Worm (Caenorhabditis elegans) whole organism, L1 larva: ENCODE data around the gene deg-1.

Experiments used
- C16A3.4 ChIP-seq: fragments of 150-350 bp; optimal IDR thresholded peaks from 2 replicates; lab custom pipeline; 2014; ENCODE audit warnings: missing biosample characterization, missing genetic modification characterization
- C34B4.2 ChIP-seq: sonication (generic microtip); optimal IDR thresholded peaks from 2 replicates; lab custom pipeline; 2017; ENCODE audit warnings: mild to moderate bottlenecking, missing genetic modification characterization, missing compliant biosample characterization
- F16B12.6 ChIP-seq: fragments of 150-350 bp; optimal IDR thresholded peaks from 2 replicates; lab custom pipeline; 2014; ENCODE audit warnings: missing biosample characterization, missing genetic modification characterization
- ama-1 ChIP-seq: fragments of 150-350 bp; optimal IDR thresholded peaks from 2 replicates; lab custom pipeline; 2014
- blmp-1 ChIP-seq: fragments of 150-350 bp; optimal IDR thresholded peaks from 2 replicates; lab custom pipeline; 2014; ENCODE audit warnings: missing biosample characterization, missing genetic modification characterization
- ceh-63 ChIP-seq: fragments of 200-800 bp; sonication (Bioruptor generic); optimal IDR thresholded peaks from 2 replicates; lab custom pipeline; 2018; ENCODE audit warnings: mild to moderate bottlenecking, missing genetic modification characterization, missing compliant biosample characterization
- ceh-82 ChIP-seq, 3 experiments: fragments of 150-350 bp in 1 of 3; sonication (generic microtip) in 2 of 3; optimal IDR thresholded peaks; 2 replicates each; lab custom pipeline; 2014 to 2017; ENCODE audit warnings: missing biosample characterization in 3 of 3, missing genetic modification characterization in 3 of 3
- ceh-88 ChIP-seq: fragments of 200-800 bp; sonication (Bioruptor generic); IDR thresholded peaks from 2 replicates; pipeline ENCODE4 v1.3.6; 2022; ENCODE audit warnings: missing genetic modification characterization, missing compliant biosample characterization
- dpl-1 ChIP-seq, 3 experiments: fragments of 150-350 bp in 2 of 3; sonication (generic microtip) in 1 of 3; optimal IDR thresholded peaks; 2 replicates each; lab custom pipeline; 2014 to 2017; ENCODE audit warnings: missing biosample characterization in 3 of 3, missing genetic modification characterization in 3 of 3, missing genetic modification reagents in 3 of 3
- efl-1 ChIP-seq, 4 experiments: fragments of 150-350 bp; optimal IDR thresholded peaks in 3 of 4; peaks in 1 of 4; 1 replicate in 1 of 4; 2 replicates in 3 of 4; lab custom pipeline; 2014; ENCODE audit warnings: missing biosample characterization in 2 of 4, missing genetic modification characterization in 2 of 4, missing genetic modification reagents in 2 of 4
- efl-3 ChIP-seq: fragments of 200-800 bp; sonication (Bioruptor generic); optimal IDR thresholded peaks from 2 replicates; lab custom pipeline; 2018; ENCODE audit warnings: mild to moderate bottlenecking, missing genetic modification characterization, missing compliant biosample characterization
- egl-13 ChIP-seq: sonication (generic microtip); optimal IDR thresholded peaks from 2 replicates; lab custom pipeline; 2016; ENCODE audit warnings: missing genotype, missing genetic modification reagents, missing genetic modification characterization, missing compliant biosample characterization
- egl-27 ChIP-seq, 2 experiments: fragments of 150-350 bp in 1 of 2; sonication (generic microtip); optimal IDR thresholded peaks; 3 replicates each; lab custom pipeline; 2017 to 2018; ENCODE audit warnings: missing biosample characterization in 2 of 2, missing genetic modification characterization in 2 of 2, missing genetic modification reagents in 2 of 2
- elt-3 ChIP-seq, 6 experiments: fragments of 150-350 bp in 1 of 6; sonication (generic microtip); optimal IDR thresholded peaks; 2 replicates each; lab custom pipeline; 2017 to 2018; ENCODE audit warnings: missing biosample characterization in 6 of 6, missing genetic modification characterization in 6 of 6, inconsistent platforms in 1 of 6
- ets-5 ChIP-seq: fragments of 200-800 bp; sonication (Bioruptor generic); IDR thresholded peaks from 2 replicates; pipeline ENCODE4 v1.3.6; 2022; ENCODE audit warnings: missing genetic modification characterization, missing compliant biosample characterization
- fkh-10 ChIP-seq: sonication (generic microtip); optimal IDR thresholded peaks from 2 replicates; lab custom pipeline; 2017; ENCODE audit warnings: missing biosample characterization, missing genetic modification reagents, missing genetic modification characterization
- fkh-4 ChIP-seq: sonication (generic microtip); optimal IDR thresholded peaks from 2 replicates; lab custom pipeline; 2016; ENCODE audit warnings: missing compliant biosample characterization, missing genetic modification characterization, borderline replicate concordance
- fkh-8 ChIP-seq: sonication (generic microtip); optimal IDR thresholded peaks from 2 replicates; lab custom pipeline; 2016; ENCODE audit warnings: mild to moderate bottlenecking, missing genetic modification characterization, missing compliant biosample characterization
- irx-1 ChIP-seq: sonication (generic microtip); optimal IDR thresholded peaks from 2 replicates; lab custom pipeline; 2016; ENCODE audit warnings: missing genetic modification characterization, missing compliant biosample characterization
- lin-14 ChIP-seq: fragments of 200-800 bp; sonication (Bioruptor generic); optimal IDR thresholded peaks from 2 replicates; lab custom pipeline; 2018; ENCODE audit warnings: mild to moderate bottlenecking, missing genetic modification characterization, moderate library complexity, missing compliant biosample characterization
- lin-15B ChIP-seq: fragments of 150-350 bp; sonication (generic microtip); optimal IDR thresholded peaks from 3 replicates; lab custom pipeline; 2014; ENCODE audit warnings: missing biosample characterization, missing genetic modification characterization
- lin-35 ChIP-seq, 2 experiments: fragments of 150-350 bp; optimal IDR thresholded peaks; 2 replicates each; lab custom pipeline; 2014; ENCODE audit warnings: missing biosample characterization in 2 of 2, missing genetic modification characterization in 2 of 2, missing genetic modification reagents in 2 of 2
- lir-3 ChIP-seq: sonication (generic microtip); optimal IDR thresholded peaks from 2 replicates; lab custom pipeline; 2016; ENCODE audit warnings: mild to moderate bottlenecking, missing genetic modification characterization, moderate library complexity, missing compliant biosample characterization; ENCODE audit not compliant: poor library complexity
- lsy-2 ChIP-seq, 2 experiments: fragments of 150-350 bp; optimal IDR thresholded peaks; 2 replicates each; lab custom pipeline; 2014; ENCODE audit warnings: missing biosample characterization in 2 of 2, missing genetic modification characterization in 2 of 2
- mab-9 ChIP-seq: fragments of 200-800 bp; sonication (Bioruptor generic); IDR thresholded peaks from 2 replicates; pipeline ENCODE4 v1.3.6; 2022; ENCODE audit warnings: missing genetic modification reagents, missing genetic modification characterization, missing compliant biosample characterization
- mdl-1 ChIP-seq, 2 experiments: fragments of 150-350 bp; optimal IDR thresholded peaks; 2 replicates each; lab custom pipeline; 2014 to 2017; ENCODE audit warnings: missing biosample characterization in 2 of 2, missing genetic modification characterization in 2 of 2, inconsistent platforms in 1 of 2
- mef-2 ChIP-seq: fragments of 150-350 bp; optimal IDR thresholded peaks from 2 replicates; lab custom pipeline; 2014; ENCODE audit warnings: missing biosample characterization, missing genetic modification characterization
- mep-1 ChIP-seq: fragments of 150-350 bp; optimal IDR thresholded peaks from 2 replicates; lab custom pipeline; 2014; ENCODE audit warnings: missing biosample characterization, missing genetic modification characterization
- nhr-12 ChIP-seq: sonication (generic microtip); optimal IDR thresholded peaks from 2 replicates; lab custom pipeline; 2017; ENCODE audit warnings: missing biosample characterization, missing genetic modification characterization
- nhr-20 ChIP-seq: sonication (generic microtip); optimal IDR thresholded peaks from 2 replicates; lab custom pipeline; 2016; ENCODE audit warnings: mild to moderate bottlenecking, missing genetic modification characterization, missing compliant biosample characterization
- nhr-237 ChIP-seq: fragments of 150-350 bp; optimal IDR thresholded peaks from 2 replicates; lab custom pipeline; 2014; ENCODE audit warnings: missing biosample characterization, missing genetic modification characterization
- nhr-47 ChIP-seq: sonication (generic microtip); optimal IDR thresholded peaks from 2 replicates; lab custom pipeline; 2016; ENCODE audit warnings: mild to moderate bottlenecking, missing genetic modification characterization, moderate library complexity, missing compliant biosample characterization
- nhr-71 ChIP-seq: sonication (generic microtip); optimal IDR thresholded peaks from 2 replicates; lab custom pipeline; 2016; ENCODE audit warnings: mild to moderate bottlenecking, missing genetic modification characterization, moderate library complexity, missing compliant biosample characterization
- nhr-77 ChIP-seq: fragments of 150-350 bp; optimal IDR thresholded peaks from 2 replicates; lab custom pipeline; 2014; ENCODE audit warnings: missing biosample characterization, missing genetic modification characterization
- nhr-85 ChIP-seq: sonication (generic microtip); peaks from one replicate; lab custom pipeline; 2016; ENCODE audit warnings: missing genetic modification characterization, inconsistent platforms, missing compliant biosample characterization
- pax-3 ChIP-seq: fragments of 200-800 bp; sonication (Bioruptor generic); optimal IDR thresholded peaks from 2 replicates; lab custom pipeline; 2018; ENCODE audit warnings: mild to moderate bottlenecking, missing genetic modification characterization, moderate library complexity, missing compliant biosample characterization
- rnt-1 ChIP-seq: sonication (generic microtip); optimal IDR thresholded peaks from 2 replicates; lab custom pipeline; 2016; ENCODE audit warnings: mild to moderate bottlenecking, missing genetic modification characterization, moderate library complexity, missing compliant biosample characterization
- skn-1 ChIP-seq: fragments of 150-350 bp; optimal IDR thresholded peaks from 2 replicates; lab custom pipeline; 2014; ENCODE audit warnings: missing biosample characterization, missing genetic modification characterization
- snpc-4 ChIP-seq: fragments of 150-350 bp; optimal IDR thresholded peaks from 2 replicates; lab custom pipeline; 2014; ENCODE audit warnings: missing biosample characterization, missing genetic modification characterization
- snu-23 ChIP-seq: sonication (generic microtip); optimal IDR thresholded peaks from 2 replicates; lab custom pipeline; 2016; ENCODE audit warnings: missing genetic modification characterization, missing compliant biosample characterization
- sox-4 ChIP-seq: sonication (generic microtip); optimal IDR thresholded peaks from 2 replicates; lab custom pipeline; 2016; ENCODE audit warnings: missing genetic modification characterization, missing compliant biosample characterization
- swsn-7 ChIP-seq: sonication (generic microtip); optimal IDR thresholded peaks from 2 replicates; lab custom pipeline; 2016; ENCODE audit warnings: missing genetic modification characterization, missing compliant biosample characterization
- tbx-2 ChIP-seq: sonication (generic microtip); optimal IDR thresholded peaks from 2 replicates; lab custom pipeline; 2016; ENCODE audit warnings: missing genetic modification characterization, missing compliant biosample characterization
- unc-130 ChIP-seq: fragments of 150-350 bp; optimal IDR thresholded peaks from 2 replicates; lab custom pipeline; 2017; ENCODE audit warnings: missing biosample characterization, missing genetic modification characterization, inconsistent platforms
- unc-30 ChIP-seq: sonication (generic microtip); optimal IDR thresholded peaks from 2 replicates; lab custom pipeline; 2017; ENCODE audit warnings: missing biosample characterization, missing genetic modification characterization
- unc-86 ChIP-seq: sonication (generic microtip); optimal IDR thresholded peaks from 2 replicates; lab custom pipeline; 2016; ENCODE audit warnings: missing genetic modification characterization, missing compliant biosample characterization
- vab-15 ChIP-seq: sonication (generic microtip); optimal IDR thresholded peaks from 2 replicates; lab custom pipeline; 2017; ENCODE audit warnings: missing genotype, mild to moderate bottlenecking, missing genetic modification characterization, missing compliant biosample characterization
- xbp-1 ChIP-seq: sonication (generic microtip); optimal IDR thresholded peaks from 2 replicates; lab custom pipeline; 2016; ENCODE audit warnings: missing genetic modification characterization, missing compliant biosample characterization
- zip-4 ChIP-seq: fragments of 200-800 bp; sonication (Bioruptor generic); optimal IDR thresholded peaks from 2 replicates; lab custom pipeline; 2018; ENCODE audit warnings: mild to moderate bottlenecking, missing genetic modification characterization, moderate library complexity, missing compliant biosample characterization
- ztf-11 ChIP-seq, 2 experiments: sonication (generic microtip); optimal IDR thresholded peaks; 2 replicates each; lab custom pipeline; 2016 to 2017; ENCODE audit warnings: missing genetic modification characterization in 2 of 2, missing biosample characterization in 1 of 2, missing compliant biosample characterization in 1 of 2

deg-1 gene

ce11 chrX:7787885-7788353 is 35.0 kb downstream of the deg-1 start, which contains the start of gene ZK154.5:
Gene ZK154.5, minus strand, starts transcription at chrX:7787935.
- TF ChIP-seq rnt-1 (tag; lab: Kevin White, UChicago) (peak; percentile 31), dpl-1 (GFP tag; optimal IDR thresholded peaks at IDR 0.05; lab: Kevin White, UChicago) (peak; percentile 11 to 64 (median 45)), efl-3 (GFP tag; lab: Kevin White, UChicago) (no peak), nhr-85 (peak; percentile 36), ceh-82 (tag; optimal IDR thresholded peaks at IDR 0.05; lab: Kevin White, UChicago) (peak in 1 of 3 experiments; percentile 38), mef-2 (tag; lab: Kevin White, UChicago) (no peak), swsn-7 (tag; lab: Kevin White, UChicago) (peak; percentile 49), tbx-2 (tag; lab: Kevin White, UChicago) (peak; percentile 39), irx-1 (tag; lab: Kevin White, UChicago) (no peak), lin-35 (GFP tag; optimal IDR thresholded peaks at IDR 0.05; lab: Kevin White, UChicago) (peak; percentile 58 to 74), C16A3.4 (peak; percentile 30), unc-86 (tag; lab: Kevin White, UChicago) (peak; percentile 26), unc-30 (tag; lab: Kevin White, UChicago) (no peak), skn-1 (tag; lab: Kevin White, UChicago) (peak; percentile 15), nhr-20 (tag; lab: Kevin White, UChicago) (peak; percentile 59), vab-15 (tag; lab: Kevin White, UChicago) (no peak), lin-14 (GFP tag; lab: Kevin White, UChicago) (peak; percentile 80), nhr-77 (tag; lab: Kevin White, UChicago) (peak; percentile 15), ama-1 (lab: Kevin White, UChicago) (no peak), ceh-88 (GFP tag; lab: Robert Waterston, UW) (no peak), zip-4 (GFP tag; lab: Kevin White, UChicago) (no peak), xbp-1 (tag; lab: Kevin White, UChicago) (peak; percentile 48), egl-13 (tag; lab: Kevin White, UChicago) (no peak), ets-5 (no peak), snu-23 (peak; percentile 74), pax-3 (tag; lab: Kevin White, UChicago) (no peak), lin-15B (tag; lab: Kevin White, UChicago) (no peak), ztf-11 (tag; optimal IDR thresholded peaks at IDR 0.05; lab: Kevin White, UChicago) (peak in 1 of 2 experiments; percentile 16), lsy-2 (tag; optimal IDR thresholded peaks at IDR 0.05; lab: Kevin White, UChicago) (peak; percentile 18 to 61), efl-1 (optimal IDR thresholded peaks at IDR 0.05; lab: Kevin White, UChicago) (peak; percentile 44 to 84), efl-1 (GFP tag; optimal IDR thresholded peaks at IDR 0.05 in 1 of 2; lab: Kevin White, UChicago) (peak in 1 of 2 experiments; percentile 19), nhr-47 (peak; percentile 41), nhr-71 (tag; lab: Kevin White, UChicago) (peak; percentile 59), elt-3 (tag; optimal IDR thresholded peaks at IDR 0.05; lab: Kevin White, UChicago) (peak in 1 of 6 experiments; percentile 50), lir-3 (tag; lab: Kevin White, UChicago) (no peak), mep-1 (tag; lab: Kevin White, UChicago) (peak; percentile 62), snpc-4 (tag; lab: Kevin White, UChicago) (no peak), blmp-1 (tag; lab: Kevin White, UChicago) (peak; percentile 52), mdl-1 (tag; optimal IDR thresholded peaks at IDR 0.05; lab: Kevin White, UChicago) (peak in 1 of 2 experiments; percentile 52), fkh-8 (tag; lab: Kevin White, UChicago) (peak; percentile 43)

DNA sequence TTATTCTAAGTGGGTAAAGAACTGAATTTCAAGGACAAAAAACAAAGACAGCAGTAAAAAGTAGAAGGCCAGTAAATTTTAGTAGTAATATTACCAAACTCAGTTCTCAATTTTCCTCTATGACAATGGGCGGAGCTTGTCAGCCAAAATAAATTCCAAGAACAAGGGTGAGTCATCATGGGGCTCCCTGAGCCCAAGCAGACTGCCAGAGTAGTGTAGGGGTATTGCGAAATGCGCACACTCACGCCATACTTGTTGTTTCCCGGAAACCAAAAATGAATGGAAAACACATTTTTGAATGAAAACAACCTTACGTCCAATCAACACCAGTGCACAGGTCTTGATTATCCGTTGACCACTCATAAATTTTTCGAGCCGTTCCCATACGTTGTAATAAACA is 38.9 kb downstream of the deg-1 start:
- TF ChIP-seq ets-5 (no peak), swsn-7 (tag; lab: Kevin White, UChicago) (peak; percentile 63), F16B12.6 (tag; lab: Kevin White, UChicago) (no peak), ceh-63 (GFP tag; lab: Kevin White, UChicago) (no peak), unc-130 (no peak), nhr-85 (no peak), mab-9 (GFP tag; lab: Robert Waterston, UW) (no peak), egl-27 (tag; optimal IDR thresholded peaks at IDR 0.05; lab: Kevin White, UChicago) (no peak), nhr-47 (peak; percentile 67), efl-3 (GFP tag; lab: Kevin White, UChicago) (no peak), fkh-10 (GFP tag; lab: Kevin White, UChicago) (no peak), nhr-237 (no peak), irx-1 (tag; lab: Kevin White, UChicago) (no peak), nhr-12 (tag; lab: Kevin White, UChicago) (no peak), ceh-88 (GFP tag; lab: Robert Waterston, UW) (no peak), C34B4.2 (tag; lab: Kevin White, UChicago) (no peak), sox-4 (tag; lab: Kevin White, UChicago) (peak; percentile 8), ceh-82 (tag; optimal IDR thresholded peaks at IDR 0.05; lab: Kevin White, UChicago) (peak in 2 of 3 experiments; percentile 1 to 15), nhr-71 (tag; lab: Kevin White, UChicago) (peak; percentile 86), fkh-4 (tag; lab: Kevin White, UChicago) (no peak)
